Worm (Caenorhabditis elegans): Measurements from ENCODE around the gene T22B2.1.
A peak's percentile ranks its signal among the peaks of the same experiment; 100 is the strongest.

Gene T22B2.1

DNA sequence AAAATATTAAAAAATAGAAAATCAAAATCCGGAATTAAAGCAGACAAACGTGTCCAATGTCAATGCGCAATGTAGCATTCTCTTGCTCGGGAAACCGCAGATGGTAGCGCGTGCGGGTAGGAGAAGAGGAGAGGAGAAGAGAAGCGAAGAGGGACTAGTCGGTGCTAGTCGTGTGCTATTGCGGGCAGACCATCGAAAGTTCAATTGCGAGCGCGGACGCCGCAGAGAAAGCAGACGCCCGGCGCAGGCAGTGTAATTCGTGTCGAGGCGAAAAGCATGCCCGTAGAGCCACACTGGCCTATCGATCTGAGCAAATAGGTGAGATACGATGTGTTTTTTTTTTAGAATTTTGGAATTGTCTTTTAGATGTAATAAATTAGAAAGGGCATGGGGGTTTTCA is 19.8 kb downstream of the T22B2.1 start (continued):
- no peak for TF ChIP-seq nhr-11 (tag; optimal IDR thresholded peaks at IDR 0.05)
- no peak for TF ChIP-seq sox-4 (tag; optimal IDR thresholded peaks at IDR 0.05)
- no peak for TF ChIP-seq hlh-8 (tag; optimal IDR thresholded peaks at IDR 0.05)
- peak; percentile 60 for TF ChIP-seq ceh-48 (tag; optimal IDR thresholded peaks at IDR 0.05)
- TF ChIP-seq odd-2 (tag; optimal IDR thresholded peaks at IDR 0.05): no peak
- TF ChIP-seq ref-2 (tag; optimal IDR thresholded peaks at IDR 0.05): no peak
- no peak for TF ChIP-seq sox-2 (GFP tag; IDR thresholded peaks at IDR 0.05)
- TF ChIP-seq ceh-6 (GFP tag; optimal IDR thresholded peaks at IDR 0.05): no peak
- no peak for TF ChIP-seq hlh-13 (GFP tag; optimal IDR thresholded peaks at IDR 0.05)
- TF ChIP-seq pax-1 (tag; optimal IDR thresholded peaks at IDR 0.05): no peak
- TF ChIP-seq lin-11 (tag; optimal IDR thresholded peaks at IDR 0.05): no peak
- peak; percentile 40 for TF ChIP-seq F13H6.1 (tag; optimal IDR thresholded peaks at IDR 0.05)
- no peak for TF ChIP-seq hlh-15 (tag; optimal IDR thresholded peaks at IDR 0.05)
- TF ChIP-seq ceh-14 (tag; optimal IDR thresholded peaks at IDR 0.05): no peak
- TF ChIP-seq elt-2 (tag; optimal IDR thresholded peaks at IDR 0.05): no peak
- no peak for TF ChIP-seq ceh-24 (tag; optimal IDR thresholded peaks at IDR 0.05)
- no peak for TF ChIP-seq sdc-2 (tag; optimal IDR thresholded peaks at IDR 0.05)
- no peak for TF ChIP-seq dve-1 (tag; optimal IDR thresholded peaks at IDR 0.05)
- no peak for TF ChIP-seq K02D7.2 (tag; optimal IDR thresholded peaks at IDR 0.05)
- TF ChIP-seq elt-4 (tag; optimal IDR thresholded peaks at IDR 0.05): no peak
- TF ChIP-seq ceh-19 (GFP tag; optimal IDR thresholded peaks at IDR 0.05): no peak
- no peak for TF ChIP-seq K09A11.1 (tag; optimal IDR thresholded peaks at IDR 0.05; ENCODE audit: insufficient read depth)
- no peak for TF ChIP-seq gmeb-2 (tag; optimal IDR thresholded peaks at IDR 0.05)
- no peak for TF ChIP-seq ets-4 (tag; optimal IDR thresholded peaks at IDR 0.05)
- no peak for TF ChIP-seq mec-3 (tag; optimal IDR thresholded peaks at IDR 0.05; ENCODE audit: borderline replicate concordance)
- TF ChIP-seq tbx-2 (tag; optimal IDR thresholded peaks at IDR 0.05): peak; percentile 66
- peak; percentile 42 for TF ChIP-seq unc-42 (tag; optimal IDR thresholded peaks at IDR 0.05)
- no peak for TF ChIP-seq hlh-30 (tag; optimal IDR thresholded peaks at IDR 0.05; ENCODE audit: insufficient read depth)
- no peak for TF ChIP-seq pag-3 (tag; optimal IDR thresholded peaks at IDR 0.05; ENCODE audit: borderline replicate concordance)

DNA sequence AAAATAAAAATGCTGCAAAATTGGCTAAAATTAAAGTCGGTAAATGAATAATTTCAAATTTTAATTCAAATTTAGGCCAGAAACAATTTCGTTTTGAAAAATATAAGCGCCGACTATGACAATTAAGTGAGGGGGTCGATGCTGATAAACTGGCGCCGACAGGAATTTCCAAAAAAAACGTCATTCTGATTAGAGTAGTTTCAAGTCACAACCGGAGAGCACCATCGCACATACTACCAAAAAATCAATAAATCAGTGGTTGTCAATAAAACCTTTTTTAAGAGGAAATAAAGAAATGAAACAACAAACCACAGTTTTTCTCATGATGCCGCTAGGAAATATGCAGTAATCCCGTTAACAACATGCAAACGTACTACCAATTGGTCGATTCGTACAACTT is 23.1 kb downstream of the T22B2.1 start:
- TF ChIP-seq tbx-2 (tag; optimal IDR thresholded peaks at IDR 0.05): no peak
- TF ChIP-seq unc-3 (GFP tag; conservative IDR thresholded peaks at IDR 0.05): no peak
- TF ChIP-seq unc-3 (tag; optimal IDR thresholded peaks at IDR 0.05): no peak
- TF ChIP-seq dve-1 (tag; optimal IDR thresholded peaks at IDR 0.05): no peak
- no peak for TF ChIP-seq unc-42 (tag; optimal IDR thresholded peaks at IDR 0.05)
- no peak for TF ChIP-seq pax-1 (tag; optimal IDR thresholded peaks at IDR 0.05)
- TF ChIP-seq K09A11.1 (tag; optimal IDR thresholded peaks at IDR 0.05; ENCODE audit: insufficient read depth): no peak
- no peak for TF ChIP-seq Y22D7AL.16 (tag; optimal IDR thresholded peaks at IDR 0.05)
- no peak for TF ChIP-seq tbx-7 (tag; optimal IDR thresholded peaks at IDR 0.05)
- TF ChIP-seq ceh-2 (tag; optimal IDR thresholded peaks at IDR 0.05): no peak
- TF ChIP-seq dmd-4 (tag; optimal IDR thresholded peaks at IDR 0.05; ENCODE audit: borderline replicate concordance): no peak
- no peak for TF ChIP-seq C08G9.2 (tag; optimal IDR thresholded peaks at IDR 0.05)
- no peak for TF ChIP-seq C38D4.7 (GFP tag; optimal IDR thresholded peaks at IDR 0.05)
- no peak for TF ChIP-seq ref-2 (tag; optimal IDR thresholded peaks at IDR 0.05)
- no peak for TF ChIP-seq lin-11 (tag; optimal IDR thresholded peaks at IDR 0.05)
- TF ChIP-seq hlh-8 (tag; optimal IDR thresholded peaks at IDR 0.05): no peak
- TF ChIP-seq nhr-11 (tag; optimal IDR thresholded peaks at IDR 0.05): no peak
- no peak for TF ChIP-seq ceh-6 (GFP tag; optimal IDR thresholded peaks at IDR 0.05)

DNA sequence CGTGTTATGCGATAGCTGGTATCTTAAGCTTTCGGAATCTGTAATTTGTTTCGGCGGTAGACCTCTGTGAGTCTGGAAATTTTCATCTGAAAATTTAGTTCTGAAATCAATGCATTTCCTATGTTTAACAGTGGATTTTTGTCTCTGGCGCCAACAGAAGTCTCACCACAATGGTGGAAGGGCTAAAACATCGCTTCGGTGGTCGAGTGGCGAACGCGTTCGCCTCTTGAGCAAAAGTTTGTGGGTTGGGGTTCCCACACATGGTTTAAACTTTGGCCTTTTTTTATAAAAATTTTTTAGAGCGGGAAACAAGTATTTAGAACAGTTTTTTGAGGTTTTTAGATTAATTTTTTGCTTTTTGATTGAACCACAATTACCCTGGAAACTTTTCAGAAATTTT is 23.9 kb downstream of the T22B2.1 start:
- TF ChIP-seq nhr-232 (tag; optimal IDR thresholded peaks at IDR 0.05) (no peak), ceh-31 (tag; optimal IDR thresholded peaks at IDR 0.05) (no peak)
